Fruit fly (Drosophila melanogaster): ENCODE data around the gene Dyrk2.

DNA sequence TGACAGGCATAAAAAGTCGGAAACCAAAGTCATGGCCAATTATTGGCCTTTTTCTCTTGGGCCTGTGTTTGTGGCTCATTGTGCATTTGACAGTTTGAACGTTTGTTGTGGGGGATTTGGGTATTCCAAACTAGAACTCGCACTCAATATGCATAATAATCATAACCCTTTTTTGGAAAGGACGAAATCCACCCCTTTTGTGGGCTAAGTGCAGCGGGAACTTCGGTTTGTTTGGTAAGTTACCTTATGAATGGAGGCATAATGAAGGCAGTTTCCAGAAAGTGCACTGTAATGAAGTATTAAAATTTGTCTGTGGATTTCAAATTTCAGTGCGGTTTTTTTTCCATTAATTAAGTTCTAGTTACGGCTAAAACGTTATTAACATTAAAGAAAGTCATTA is 35.6 kb downstream of the Dyrk2 start:
- no peak for TF ChIP-seq CG8478 (optimal IDR thresholded peaks at IDR 0.05)
- no peak for TF ChIP-seq CTCF (optimal IDR thresholded peaks at IDR 0.05)
